Fruit fly (Drosophila melanogaster): ENCODE data around the gene Dci.

Dci gene

dm6 chr3L:895314-895980 is 44.3 kb downstream of the Dci start, which contains the start of gene CG34056 (continued):
- TF ChIP-seq peb (GFP tag; IDR thresholded peaks at IDR 0.05) (peak; percentile 91), tna (GFP tag; IDR thresholded peaks at IDR 0.05; ENCODE audit: partially characterized antibody) (no peak), toy (GFP tag; IDR thresholded peaks at IDR 0.05) (peak; percentile 87), mld (GFP tag; IDR thresholded peaks at IDR 0.05; ENCODE audit: partially characterized antibody) (no peak), CG42726 (GFP tag; IDR thresholded peaks at IDR 0.05; ENCODE audit: partially characterized antibody) (no peak), CG3407 (GFP tag; optimal IDR thresholded peaks at IDR 0.05) (peak; percentile 84), Atf6 (GFP tag; IDR thresholded peaks at IDR 0.05) (peak; percentile 91), hth (optimal IDR thresholded peaks at IDR 0.05) (no peak), Nf-YC (tag; optimal IDR thresholded peaks at IDR 0.05) (peak; percentile 80), org-1 (GFP tag; optimal IDR thresholded peaks at IDR 0.05) (peak; percentile 63), Ets97D (GFP tag; optimal IDR thresholded peaks at IDR 0.05) (peak; percentile 65), CG32532 (GFP tag; IDR thresholded peaks at IDR 0.05) (peak; percentile 97), CG3847 (GFP tag; IDR thresholded peaks at IDR 0.05) (peak; percentile 85), Meics (GFP tag; optimal IDR thresholded peaks at IDR 0.05) (peak; percentile 93), NC2β (GFP tag; optimal IDR thresholded peaks at IDR 0.05) (peak; percentile 64), CG17361 (GFP tag; IDR thresholded peaks at IDR 0.05) (peak; percentile 94), MTF-1 (GFP tag; optimal IDR thresholded peaks at IDR 0.05; ENCODE audit: borderline replicate concordance) (peak; percentile 88), CG14860 (GFP tag; IDR thresholded peaks at IDR 0.05; ENCODE audit: partially characterized antibody) (no peak), CG4328 (GFP tag; optimal IDR thresholded peaks at IDR 0.05) (peak; percentile 81), CG1792 (GFP tag; optimal IDR thresholded peaks at IDR 0.05) (peak; percentile 79), unc-4 (GFP tag; IDR thresholded peaks at IDR 0.05; ENCODE audit: partially characterized antibody) (0 out of 2 replicates have a peak, but pooled peaks have one; percentile 31), crp (GFP tag; optimal IDR thresholded peaks at IDR 0.05) (peak in 1 of 2 experiments; percentile 48), Lpt (GFP tag; optimal IDR thresholded peaks at IDR 0.05) (no peak), Mrtf (GFP tag; IDR thresholded peaks at IDR 0.05) (peak; percentile 93), Xrp1 (GFP tag; IDR thresholded peaks at IDR 0.05) (peak; percentile 96), sima (GFP tag; optimal IDR thresholded peaks at IDR 0.05) (peak; percentile 65), CG11247 (GFP tag; IDR thresholded peaks at IDR 0.05) (peak; percentile 96), ind (GFP tag; optimal IDR thresholded peaks at IDR 0.05) (peak; percentile 94), CG10959 (GFP tag; IDR thresholded peaks at IDR 0.05) (peak; percentile 85), Spps (tag; optimal IDR thresholded peaks at IDR 0.05) (peak; percentile 89), CG18476 (GFP tag; optimal IDR thresholded peaks at IDR 0.05) (peak; percentile 91), usp (GFP tag; optimal IDR thresholded peaks at IDR 0.05) (no peak), insv (GFP tag; optimal IDR thresholded peaks at IDR 0.05) (no peak), bab2 (GFP tag; optimal IDR thresholded peaks at IDR 0.05) (peak; percentile 76), Hr51 (GFP tag; optimal IDR thresholded peaks at IDR 0.05) (peak; percentile 47 to 92), twi (tag; optimal IDR thresholded peaks at IDR 0.05) (peak; percentile 47), CG10462 (GFP tag; optimal IDR thresholded peaks at IDR 0.05) (peak; percentile 69), Taf1 (GFP tag; IDR thresholded peaks at IDR 0.05) (peak; percentile 84), CG16813 (GFP tag; IDR thresholded peaks at IDR 0.05; ENCODE audit: partially characterized antibody) (no peak), CG14441 (GFP tag; IDR thresholded peaks at IDR 0.05) (peak; percentile 95), CG8924 (tag; optimal IDR thresholded peaks at IDR 0.05) (peak; percentile 88), Side (GFP tag; optimal IDR thresholded peaks at IDR 0.05) (peak; percentile 71), Ptx1 (GFP tag; IDR thresholded peaks at IDR 0.05) (peak; percentile 96), lab (GFP tag; optimal IDR thresholded peaks at IDR 0.05) (peak; percentile 96), Xbp1 (GFP tag; optimal IDR thresholded peaks at IDR 0.05) (peak; percentile 90), knrl (GFP tag; IDR thresholded peaks at IDR 0.05; ENCODE audit: partially characterized antibody) (no peak), HLH3B (GFP tag; IDR thresholded peaks at IDR 0.05) (peak; percentile 97), CG17385 (GFP tag; optimal IDR thresholded peaks at IDR 0.05) (peak; percentile 83), vvl (GFP tag; IDR thresholded peaks at IDR 0.05) (peak; percentile 99), amos (GFP tag; IDR thresholded peaks at IDR 0.05; ENCODE audit: partially characterized antibody) (no peak)

Data from whole organism, embryonic.